Worm (Caenorhabditis elegans) whole organism, mixed stage, embryonic: ENCODE results near the gene F53A9.6.

Experiments
- ces-1 ChIP-seq: fragments of 150-350 bp; optimal IDR thresholded peaks from 2 replicates; lab custom pipeline; 2014; ENCODE audit warnings: missing biosample characterization, missing genetic modification reagents, missing genetic modification characterization
- lin-13 ChIP-seq: fragments of 150-350 bp; optimal IDR thresholded peaks from 2 replicates; lab custom pipeline; 2014; ENCODE audit warnings: missing biosample characterization, missing genetic modification characterization
- lsy-2 ChIP-seq: fragments of 150-350 bp; optimal IDR thresholded peaks from 2 replicates; lab custom pipeline; 2014; ENCODE audit warnings: missing biosample characterization, missing genetic modification characterization
- nhr-237 ChIP-seq: fragments of 150-350 bp; optimal IDR thresholded peaks from 2 replicates; lab custom pipeline; 2014; ENCODE audit warnings: missing biosample characterization, missing genetic modification characterization
- nhr-28 ChIP-seq: fragments of 150-350 bp; optimal IDR thresholded peaks from 2 replicates; lab custom pipeline; 2014; ENCODE audit warnings: missing biosample characterization, missing genetic modification characterization
- nhr-76 ChIP-seq: sonication (generic microtip); optimal IDR thresholded peaks from 2 replicates; lab custom pipeline; 2017; ENCODE audit warnings: missing biosample characterization, missing genetic modification characterization
- snpc-4 ChIP-seq: fragments of 150-350 bp; optimal IDR thresholded peaks from 2 replicates; lab custom pipeline; 2014; ENCODE audit warnings: missing biosample characterization, missing genetic modification characterization
- unc-39 ChIP-seq: fragments of 150-350 bp; optimal IDR thresholded peaks from 2 replicates; lab custom pipeline; 2014; ENCODE audit warnings: missing biosample characterization, missing genetic modification characterization
- ztf-11 ChIP-seq: fragments of 150-350 bp; optimal IDR thresholded peaks from 2 replicates; lab custom pipeline; 2014; ENCODE audit warnings: missing biosample characterization, missing genetic modification characterization

DNA sequence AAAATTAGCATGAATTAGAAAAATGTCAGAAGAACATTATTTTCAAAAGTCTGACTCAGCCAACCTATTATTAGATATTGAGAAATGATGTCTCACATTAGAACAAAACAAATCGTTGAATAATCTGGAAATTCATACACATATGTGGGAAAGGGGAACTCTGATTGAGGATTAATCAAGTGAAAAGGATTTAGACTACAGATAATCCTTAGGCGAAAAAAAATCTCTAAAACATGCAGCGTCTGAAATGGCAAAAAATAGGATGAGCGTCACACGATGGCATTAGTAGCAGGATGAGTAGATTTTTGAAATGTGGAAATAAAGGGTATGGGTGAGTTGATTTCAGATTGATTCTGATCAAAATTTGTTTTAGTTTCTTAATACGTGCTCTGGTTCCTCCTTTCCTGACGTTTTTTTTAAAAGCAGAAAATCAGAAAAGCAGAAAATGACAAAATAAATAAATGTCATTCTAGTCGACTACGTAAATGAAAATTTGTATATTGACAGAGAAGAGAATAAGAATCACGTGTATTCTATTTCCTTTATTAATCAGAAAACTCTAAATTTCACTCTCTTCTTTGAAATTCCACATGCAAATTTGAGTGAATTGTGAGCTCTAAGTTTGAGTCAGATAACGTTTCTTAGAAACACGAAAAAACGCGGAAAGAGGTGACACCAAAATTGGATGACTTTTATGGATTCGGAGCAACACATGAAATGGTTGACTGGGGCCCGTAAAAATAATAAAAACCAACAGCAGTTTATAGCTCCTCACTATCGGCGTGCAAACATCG, 30.8 kb upstream of the F53A9.6 start:
- TF ChIP-seq nhr-237 (tag; lab: Kevin White, UChicago) (no peak), nhr-76 (tag; lab: Kevin White, UChicago) (no peak), unc-39 (tag; lab: Kevin White, UChicago) (no peak), lsy-2 (tag; lab: Kevin White, UChicago) (no peak), snpc-4 (tag; lab: Kevin White, UChicago) (no peak), ces-1 (no peak), lin-13 (no peak), nhr-28 (no peak), ztf-11 (tag; lab: Kevin White, UChicago) (no peak)
